Worm (Caenorhabditis elegans): ENCODE measurements around the gene B0294.3.
A peak's percentile ranks its signal among the peaks of the same experiment; 100 is the strongest.

Gene B0294.3

DNA sequence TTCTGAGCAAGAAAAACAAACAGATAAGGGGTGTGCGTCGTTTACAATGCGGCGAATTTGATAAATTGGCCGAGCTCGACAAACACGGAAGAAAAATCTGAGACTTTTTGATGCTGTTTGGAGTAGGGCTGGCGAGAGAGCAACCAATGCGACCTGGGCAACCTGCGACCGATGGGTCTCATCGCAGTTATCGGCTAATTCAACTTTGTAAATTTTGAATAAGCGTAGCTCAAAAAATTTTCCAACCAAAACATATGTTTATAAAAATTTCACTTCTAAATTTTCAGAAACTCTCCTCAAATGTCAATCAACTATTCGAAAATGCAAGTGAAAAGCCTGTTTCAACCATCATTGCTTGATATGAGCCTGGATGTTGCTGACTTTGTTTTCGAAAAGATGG is at the start of gene B0294.3:
Gene B0294.3 (plus strand): TSS at position 301 of the 400 bp plus-strand sequence.
- TF ChIP-seq elt-3 (tag; optimal IDR thresholded peaks at IDR 0.05) (no peak), nhr-28 (tag; optimal IDR thresholded peaks at IDR 0.05) (no peak), mls-2 (tag; optimal IDR thresholded peaks at IDR 0.05) (no peak), pha-4 (tag; optimal IDR thresholded peaks at IDR 0.05) (no peak), sptf-1 (tag; optimal IDR thresholded peaks at IDR 0.05) (no peak), ceh-43 (GFP tag; optimal IDR thresholded peaks at IDR 0.05) (no peak), unc-39 (tag; optimal IDR thresholded peaks at IDR 0.05) (no peak), mep-1 (tag; optimal IDR thresholded peaks at IDR 0.05) (no peak), ztf-11 (tag; optimal IDR thresholded peaks at IDR 0.05) (no peak)

DNA sequence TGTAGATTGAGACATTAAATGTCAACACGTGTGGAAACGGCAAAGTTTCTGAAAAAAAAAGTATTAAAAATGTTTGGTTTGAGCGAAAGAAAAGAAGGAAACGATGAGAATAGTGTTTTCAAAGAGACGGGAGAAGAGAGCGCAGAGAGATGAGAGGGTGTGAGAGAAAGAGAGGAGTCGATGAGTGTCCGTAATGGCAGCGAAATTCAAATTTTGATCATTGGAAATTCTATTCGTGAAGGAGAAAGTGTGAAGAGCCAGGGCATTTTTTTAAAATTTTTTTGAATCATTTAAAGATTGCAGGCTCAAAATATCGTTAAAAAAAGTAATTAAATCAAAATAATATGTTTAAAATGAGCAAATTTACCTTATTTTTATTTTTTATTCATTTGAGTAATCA is 46.5 kb upstream of the B0294.3 start, which contains the start of gene T26C11.4:
Gene T26C11.4 (minus strand): TSS at position 54 of the 400 bp plus-strand sequence.
- TF ChIP-seq nhr-76 (tag; optimal IDR thresholded peaks at IDR 0.05) (no peak), zip-8 (tag; optimal IDR thresholded peaks at IDR 0.05) (no peak), bed-3 (GFP tag; optimal IDR thresholded peaks at IDR 0.05) (no peak), sem-2 (GFP tag; optimal IDR thresholded peaks at IDR 0.05) (no peak), snpc-4 (tag; optimal IDR thresholded peaks at IDR 0.05) (no peak), mab-5 (tag; optimal IDR thresholded peaks at IDR 0.05) (no peak), ceh-39 (tag; optimal IDR thresholded peaks at IDR 0.05) (peak; percentile 67), ztf-11 (tag; optimal IDR thresholded peaks at IDR 0.05) (no peak), nhr-12 (tag; optimal IDR thresholded peaks at IDR 0.05) (no peak), ces-1 (GFP tag; optimal IDR thresholded peaks at IDR 0.05) (peak; percentile 15), lin-32 (GFP tag; optimal IDR thresholded peaks at IDR 0.05) (no peak), unc-39 (tag; optimal IDR thresholded peaks at IDR 0.05) (no peak), mep-1 (tag; optimal IDR thresholded peaks at IDR 0.05) (peak; percentile 5), drap-1 (GFP tag; optimal IDR thresholded peaks at IDR 0.05) (no peak), hlh-1 (tag; optimal IDR thresholded peaks at IDR 0.05) (no peak), unc-62 (GFP tag; optimal IDR thresholded peaks at IDR 0.05) (no peak), lsy-2 (tag; optimal IDR thresholded peaks at IDR 0.05) (no peak), pha-4 (tag; optimal IDR thresholded peaks at IDR 0.05) (peak; percentile 3), nhr-2 (tag; optimal IDR thresholded peaks at IDR 0.05) (no peak), sptf-1 (tag; optimal IDR thresholded peaks at IDR 0.05) (no peak), ceh-83 (GFP tag; optimal IDR thresholded peaks at IDR 0.05) (no peak), mls-2 (tag; optimal IDR thresholded peaks at IDR 0.05) (no peak)

ce11 chrX:1847685-1848084 is 44.3 kb upstream of the B0294.3 start:
- no peak for TF ChIP-seq sem-2 (GFP tag; optimal IDR thresholded peaks at IDR 0.05)
- TF ChIP-seq mab-5 (tag; optimal IDR thresholded peaks at IDR 0.05) = no peak
- TF ChIP-seq unc-120 (tag; optimal IDR thresholded peaks at IDR 0.05; ENCODE audit: poor library complexity, severe bottlenecking) = no peak
- TF ChIP-seq sptf-1 (tag; optimal IDR thresholded peaks at IDR 0.05) = no peak
- no peak for TF ChIP-seq ceh-39 (tag; optimal IDR thresholded peaks at IDR 0.05)
- no peak for TF ChIP-seq nhr-76 (tag; optimal IDR thresholded peaks at IDR 0.05)
- no peak for TF ChIP-seq hlh-1 (tag; optimal IDR thresholded peaks at IDR 0.05)
- TF ChIP-seq M03D4.4 (tag; optimal IDR thresholded peaks at IDR 0.05) = no peak
- no peak for TF ChIP-seq cnd-1 (tag; optimal IDR thresholded peaks at IDR 0.05)
- no peak for TF ChIP-seq mls-2 (tag; optimal IDR thresholded peaks at IDR 0.05)
- no peak for TF ChIP-seq bed-3 (GFP tag; optimal IDR thresholded peaks at IDR 0.05)
- no peak for TF ChIP-seq pha-4 (tag; optimal IDR thresholded peaks at IDR 0.05)
- TF ChIP-seq snpc-4 (tag; optimal IDR thresholded peaks at IDR 0.05) = no peak
- no peak for TF ChIP-seq mep-1 (tag; optimal IDR thresholded peaks at IDR 0.05)
- TF ChIP-seq ztf-11 (tag; optimal IDR thresholded peaks at IDR 0.05) = no peak
- no peak for TF ChIP-seq nhr-2 (tag; optimal IDR thresholded peaks at IDR 0.05)
- no peak for TF ChIP-seq drap-1 (GFP tag; optimal IDR thresholded peaks at IDR 0.05)
- no peak for TF ChIP-seq ces-1 (GFP tag; optimal IDR thresholded peaks at IDR 0.05)

- TF ChIP-seq blmp-1 (tag; optimal IDR thresholded peaks at IDR 0.05) = no peak
- no peak for TF ChIP-seq lin-13 (tag; optimal IDR thresholded peaks at IDR 0.05)
- TF ChIP-seq unc-62 (GFP tag; optimal IDR thresholded peaks at IDR 0.05) = no peak
- TF ChIP-seq lsy-2 (tag; optimal IDR thresholded peaks at IDR 0.05) = no peak
- no peak for TF ChIP-seq ces-1 (GFP tag; optimal IDR thresholded peaks at IDR 0.05)
- no peak for TF ChIP-seq ceh-83 (GFP tag; optimal IDR thresholded peaks at IDR 0.05)
- TF ChIP-seq nhr-28 (tag; optimal IDR thresholded peaks at IDR 0.05) = no peak
- no peak for TF ChIP-seq cnd-1 (tag; optimal IDR thresholded peaks at IDR 0.05)
- TF ChIP-seq hlh-1 (tag; optimal IDR thresholded peaks at IDR 0.05) = no peak
- no peak for TF ChIP-seq lin-32 (GFP tag; optimal IDR thresholded peaks at IDR 0.05)
- no peak for TF ChIP-seq ceh-43 (GFP tag; optimal IDR thresholded peaks at IDR 0.05)
- no peak for TF ChIP-seq sptf-1 (tag; optimal IDR thresholded peaks at IDR 0.05)
- no peak for TF ChIP-seq snpc-4 (tag; optimal IDR thresholded peaks at IDR 0.05)
- no peak for TF ChIP-seq ham-2 (GFP tag; optimal IDR thresholded peaks at IDR 0.05)
- TF ChIP-seq unc-120 (tag; optimal IDR thresholded peaks at IDR 0.05; ENCODE audit: poor library complexity, severe bottlenecking) = no peak
- no peak for TF ChIP-seq tbx-8 (GFP tag; optimal IDR thresholded peaks at IDR 0.05)
- TF ChIP-seq elt-1 (tag; optimal IDR thresholded peaks at IDR 0.05; ENCODE audit: borderline replicate concordance, insufficient read depth) = no peak
- no peak for TF ChIP-seq mab-5 (tag; optimal IDR thresholded peaks at IDR 0.05)
- TF ChIP-seq nhr-76 (tag; optimal IDR thresholded peaks at IDR 0.05) = no peak
Observed at ce11 chrX:1848575-1848974, 43.4 kb upstream of the B0294.3 start, which contains the start of gene ceh-41. ceh-41 (minus strand) TSS chrX:1848675.

Measured in whole organism, mixed stage, embryonic.